Fruit fly (Drosophila melanogaster): ENCODE results near the gene CG34298.

dm6 chr3R:29983886-29984285, 15.7 kb upstream of the CG34298 start:
- TF ChIP-seq CG13204 (GFP tag; optimal IDR thresholded peaks at IDR 0.05) (no peak), CG4496 (GFP tag; IDR thresholded peaks at IDR 0.05) (no peak), CG8159 (tag; optimal IDR thresholded peaks at IDR 0.05) (peak; percentile 15)

All from whole organism, pupa.